Fruit fly (Drosophila melanogaster): Measurements from ENCODE around the gene CG1492.

Gene CG1492

dm6 chrX:11999974-12000618 lies 11.9 kb downstream of the CG1492 start (continued):
- TF ChIP-seq sens-2 (GFP tag; IDR thresholded peaks at IDR 0.05) (0 out of 2 replicates have a peak, but pooled peaks have one; percentile 18), row (GFP tag; IDR thresholded peaks at IDR 0.05) (0 out of 3 replicates have a peak, but pooled peaks have one; percentile 23), CG3847 (GFP tag; IDR thresholded peaks at IDR 0.05) (no peak), Dp (GFP tag; optimal IDR thresholded peaks at IDR 0.05) (no peak), sens (GFP tag) (peak; percentile 81), ci (GFP tag; IDR thresholded peaks at IDR 0.05) (0 out of 3 replicates have a peak, but pooled peaks have one; percentile 46)

- TF ChIP-seq bsh (GFP tag; optimal IDR thresholded peaks at IDR 0.05) (no peak), Adf1 (GFP tag; IDR thresholded peaks at IDR 0.05) (no peak), stwl (tag; optimal IDR thresholded peaks at IDR 0.05) (peak; percentile 95), CG16815 (GFP tag; optimal IDR thresholded peaks at IDR 0.05) (no peak), fru (optimal IDR thresholded peaks at IDR 0.05) (no peak), pita (GFP tag; optimal IDR thresholded peaks at IDR 0.05) (no peak), CG2116 (GFP tag; optimal IDR thresholded peaks at IDR 0.05) (peak; percentile 68), Med (GFP tag) (peak; percentile 0), CG2202 (tag; optimal IDR thresholded peaks at IDR 0.05) (no peak), Ptx1 (GFP tag; IDR thresholded peaks at IDR 0.05) (no peak), Ets97D (GFP tag; optimal IDR thresholded peaks at IDR 0.05) (peak; percentile 64), CG15514 (GFP tag; optimal IDR thresholded peaks at IDR 0.05) (peak; percentile 67), Ets65A (GFP tag) (no peak), Sry-δ (GFP tag; optimal IDR thresholded peaks at IDR 0.05) (peak; percentile 33), CG2129 (GFP tag; IDR thresholded peaks at IDR 0.05; ENCODE audit: partially characterized antibody) (peak; percentile 13; the same call in 1 of the 2 replicates), phol (tag; optimal IDR thresholded peaks at IDR 0.05) (peak; percentile 14), CG43689 (GFP tag; IDR thresholded peaks at IDR 0.05) (no peak), B-H1 (GFP tag; IDR thresholded peaks at IDR 0.05) (no peak), BEAF-32 (GFP tag; optimal IDR thresholded peaks at IDR 0.05) (peak; percentile 25)
Measured at dm6 chrX:11993279-11993678, 18.7 kb downstream of the CG1492 start.

DNA sequence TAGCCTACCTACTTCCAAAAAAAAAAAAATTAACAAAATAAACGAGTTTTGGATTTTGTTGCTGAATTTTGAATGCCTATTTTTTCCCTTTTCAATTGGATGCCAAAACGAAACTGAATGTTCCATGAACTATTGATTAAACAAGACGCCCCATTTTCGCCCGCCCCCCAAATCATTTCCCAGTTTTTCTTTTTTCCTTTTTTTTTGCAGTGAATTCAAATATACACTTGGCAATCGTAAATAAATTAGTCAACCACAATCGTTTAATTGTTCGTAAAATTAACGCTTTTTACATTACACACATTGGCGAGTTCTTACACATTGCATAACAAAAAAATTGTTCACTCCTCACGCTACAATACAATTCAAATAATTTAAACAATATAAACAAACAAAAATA lies 19.3 kb downstream of the CG1492 start, which contains the start of gene CG18130:
Gene CG18130 (minus strand): TSS at position 101 of the 400 bp plus-strand sequence.
- TF ChIP-seq CG5245 (GFP tag; optimal IDR thresholded peaks at IDR 0.05) (no peak), Drgx (GFP tag; IDR thresholded peaks at IDR 0.05) (no peak), CG14965 (GFP tag; optimal IDR thresholded peaks at IDR 0.05; ENCODE audit: borderline replicate concordance) (no peak), Trl (optimal IDR thresholded peaks at IDR 0.05) (no peak), Trl (GFP tag; optimal IDR thresholded peaks at IDR 0.05) (no peak), CG9817 (tag; optimal IDR thresholded peaks at IDR 0.05) (no peak), CG13287 (GFP tag; IDR thresholded peaks at IDR 0.05; ENCODE audit: partially characterized antibody) (no peak), sna (GFP tag; IDR thresholded peaks at IDR 0.05; ENCODE audit: partially characterized antibody) (no peak), CG6854 (GFP tag; optimal IDR thresholded peaks at IDR 0.05) (no peak), dati (GFP tag; IDR thresholded peaks at IDR 0.05) (no peak), CG12769 (tag; optimal IDR thresholded peaks at IDR 0.05) (no peak)

- TF ChIP-seq zen (tag; optimal IDR thresholded peaks at IDR 0.05) = peak; percentile 88
- no peak for TF ChIP-seq CG11560 (tag; IDR thresholded peaks at IDR 0.05)
- TF ChIP-seq sim (GFP tag; IDR thresholded peaks at IDR 0.05) = no peak
- TF ChIP-seq Elba2 (GFP tag; optimal IDR thresholded peaks at IDR 0.05) = peak; percentile 26
- TF ChIP-seq CG4854 (GFP tag; optimal IDR thresholded peaks at IDR 0.05) = no peak
- peak in 1 of 2 experiments; percentile 79 for TF ChIP-seq tll (GFP tag; optimal IDR thresholded peaks at IDR 0.05)
- no peak for TF ChIP-seq ash1 (GFP tag; optimal IDR thresholded peaks at IDR 0.05)
- no peak for TF ChIP-seq org-1 (GFP tag; optimal IDR thresholded peaks at IDR 0.05)
- peak; percentile 52 for TF ChIP-seq CG15479 (GFP tag; optimal IDR thresholded peaks at IDR 0.05)
- no peak for TF ChIP-seq D19B (GFP tag; optimal IDR thresholded peaks at IDR 0.05)
Measured at dm6 chrX:11988912-11989311, 23.1 kb downstream of the CG1492 start, which contains the start of gene tsg. TSS of gene tsg (minus strand) at chrX:11988948.

Measured in whole organism, embryonic.